Fruit fly (Drosophila melanogaster) whole organism, embryonic: Measurements from ENCODE around the gene Elba2.

Experiments
- Bgb ChIP-seq: fragments of 200-800 bp; sonication (Bioruptor generic); IDR thresholded peaks from 2 replicates; pipeline ENCODE4 v1.3.6; 2022; ENCODE audit warnings: missing biosample characterization, missing genetic modification characterization; ENCODE audit not compliant: partially characterized antibody
- CG12236 ChIP-seq: fragments of 200-800 bp; sonication (Bioruptor generic); optimal IDR thresholded peaks from 2 replicates; lab custom pipeline; 2016; ENCODE audit warnings: missing biosample characterization, missing genetic modification characterization
- CG1233 ChIP-seq: fragments of 200-800 bp; sonication (Bioruptor generic); optimal IDR thresholded peaks from 4 replicates; lab custom pipeline; 2018; ENCODE audit warnings: missing biosample characterization, mild to moderate bottlenecking, missing genetic modification characterization
- CG13287 ChIP-seq: fragments of 200-800 bp; sonication (Bioruptor generic); IDR thresholded peaks from 2 replicates; pipeline ENCODE4 v1.3.6; 2022; ENCODE audit warnings: missing biosample characterization, missing genetic modification characterization; ENCODE audit not compliant: partially characterized antibody
- CG15479 ChIP-seq: fragments of 200-800 bp; sonication (Bioruptor generic); optimal IDR thresholded peaks from 3 replicates; lab custom pipeline; 2019; ENCODE audit warnings: missing biosample characterization, mild to moderate bottlenecking, missing genetic modification characterization, moderate library complexity
- CG17361 ChIP-seq: fragments of 200-800 bp; sonication (Bioruptor generic); IDR thresholded peaks from 3 replicates; pipeline ENCODE4 v1.3.6; 2022; ENCODE audit warnings: missing biosample characterization, missing genetic modification characterization
- CG17829 ChIP-seq: fragments of 200-800 bp; optimal IDR thresholded peaks from 2 replicates; lab custom pipeline; 2019; ENCODE audit warnings: missing biosample characterization, mild to moderate bottlenecking, missing genetic modification characterization, moderate library complexity
- CG18011 ChIP-seq: fragments of 200-800 bp; sonication (Bioruptor generic); optimal IDR thresholded peaks from 2 replicates; lab custom pipeline; 2017; ENCODE audit warnings: missing biosample characterization, missing genetic modification characterization, mild to moderate bottlenecking, moderate library complexity, missing genotype
- CG30403 ChIP-seq: fragments of 200-800 bp; sonication (Bioruptor generic); optimal IDR thresholded peaks from 3 replicates; lab custom pipeline; 2016; ENCODE audit warnings: missing biosample characterization, missing genetic modification characterization
- CG34224 ChIP-seq: fragments of 200-800 bp; sonication (Bioruptor generic); IDR thresholded peaks from 3 replicates; pipeline ENCODE4 v1.3.6; 2022; ENCODE audit warnings: missing biosample characterization, missing genetic modification characterization; ENCODE audit not compliant: partially characterized antibody
- CG3726 ChIP-seq: fragments of 200-800 bp; sonication (Bioruptor generic); IDR thresholded peaks from 3 replicates; pipeline ENCODE4, ENCODE4 v1.3.6; 2022; ENCODE audit warnings: missing biosample characterization, missing genetic modification characterization
- CG4730 ChIP-seq: fragments of 200-800 bp; sonication (Bioruptor generic); IDR thresholded peaks from 2 replicates; pipeline ENCODE4 v1.3.6; 2022; ENCODE audit warnings: missing biosample characterization, missing genetic modification characterization
- CG6791 ChIP-seq: fragments of 200-800 bp; sonication (Bioruptor generic); IDR thresholded peaks from 3 replicates; pipeline ENCODE4 v1.3.6; 2022; ENCODE audit warnings: missing biosample characterization, missing genetic modification characterization; ENCODE audit not compliant: partially characterized antibody
- CG6813 ChIP-seq: fragments of 200-800 bp; sonication (Bioruptor generic); optimal IDR thresholded peaks from 2 replicates; lab custom pipeline; 2017; ENCODE audit warnings: missing biosample characterization, missing genetic modification characterization, mild to moderate bottlenecking, moderate library complexity, missing genetic modification reagents
- CG8359 ChIP-seq: fragments of 200-800 bp; sonication (Bioruptor generic); optimal IDR thresholded peaks from 2 replicates; lab custom pipeline; 2017; ENCODE audit warnings: missing biosample characterization, mild to moderate bottlenecking, missing genetic modification characterization, borderline replicate concordance
- CG8944 ChIP-seq: fragments of 200-800 bp; sonication (Bioruptor generic); optimal IDR thresholded peaks from 3 replicates; lab custom pipeline; 2016; ENCODE audit warnings: missing biosample characterization, missing genetic modification characterization
- CHES-1-like ChIP-seq: fragments of 200-800 bp; sonication (Bioruptor generic); optimal IDR thresholded peaks from 2 replicates; lab custom pipeline; 2016; ENCODE audit warnings: missing biosample characterization, missing genetic modification characterization
- CkIIα-i1 ChIP-seq: fragments of 200-800 bp; sonication (Bioruptor generic); IDR thresholded peaks from 2 replicates; pipeline ENCODE4 v1.3.6; 2022; ENCODE audit warnings: missing biosample characterization, missing genetic modification characterization
- CoRest ChIP-seq: fragments of 200-800 bp; sonication (Bioruptor generic); optimal IDR thresholded peaks from 3 replicates; lab custom pipeline; 2018; ENCODE audit warnings: missing biosample characterization, mild to moderate bottlenecking, missing genetic modification characterization, moderate library complexity
- D ChIP-seq, 2 experiments: fragments of 200-800 bp in 1 of 2; fragments of >200 bp in 1 of 2; sonication (Bioruptor generic) in 1 of 2; optimal IDR thresholded peaks; 2 replicates in 1 of 2; 3 replicates in 1 of 2; lab custom pipeline; 2017; ENCODE audit warnings: mild to moderate bottlenecking in 1 of 2, missing biosample characterization in 1 of 2, missing genetic modification characterization in 1 of 2, missing genetic modification reagents in 1 of 2
- Dp ChIP-seq: fragments of 200-800 bp; sonication (Bioruptor generic); optimal IDR thresholded peaks from 2 replicates; lab custom pipeline; 2018; ENCODE audit warnings: missing biosample characterization, mild to moderate bottlenecking, missing genetic modification characterization, moderate library complexity
- E2f2 ChIP-seq: fragments of 200-800 bp; sonication (Bioruptor generic); IDR thresholded peaks from 2 replicates; pipeline ENCODE4 v1.3.6; 2022; ENCODE audit warnings: missing biosample characterization, missing genetic modification characterization
- Elba2 ChIP-seq: fragments of 200-800 bp; sonication (Bioruptor generic); optimal IDR thresholded peaks from 3 replicates; lab custom pipeline; 2016; ENCODE audit warnings: missing biosample characterization, missing genetic modification characterization
- Fer1 ChIP-seq: fragments of 200-800 bp; sonication (Bioruptor generic); optimal IDR thresholded peaks from 2 replicates; lab custom pipeline; 2017; ENCODE audit warnings: missing biosample characterization, mild to moderate bottlenecking, missing genetic modification characterization
- Fer3 ChIP-seq: fragments of 200-800 bp; sonication (Bioruptor generic); optimal IDR thresholded peaks from 2 replicates; lab custom pipeline; 2018; ENCODE audit warnings: missing biosample characterization, mild to moderate bottlenecking, missing genetic modification characterization, moderate library complexity
- Hr3 ChIP-seq: fragments of 200-800 bp; sonication (Bioruptor generic); optimal IDR thresholded peaks from 3 replicates; lab custom pipeline; 2016; ENCODE audit warnings: missing biosample characterization, missing genetic modification characterization
- MBD-R2 ChIP-seq: fragments of 200-800 bp; sonication (Bioruptor generic); IDR thresholded peaks from 2 replicates; pipeline ENCODE4 v1.3.6; 2022; ENCODE audit warnings: missing biosample characterization, missing genetic modification characterization
- MESR4 ChIP-seq: fragments of 200-800 bp; sonication (Bioruptor generic); optimal IDR thresholded peaks from 2 replicates; lab custom pipeline; 2018; ENCODE audit warnings: missing biosample characterization, mild to moderate bottlenecking, missing genetic modification characterization, moderate library complexity
- Mad ChIP-seq: fragments of 200-800 bp; sonication (Bioruptor generic); optimal IDR thresholded peaks from 2 replicates; lab custom pipeline; 2016; ENCODE audit warnings: missing biosample characterization, missing genetic modification characterization
- NC2β ChIP-seq: fragments of 200-800 bp; sonication (Bioruptor generic); optimal IDR thresholded peaks from 2 replicates; lab custom pipeline; 2016; ENCODE audit warnings: missing biosample characterization, missing genetic modification characterization
- NfI ChIP-seq: fragments of 200-800 bp; sonication (Bioruptor generic); optimal IDR thresholded peaks from 3 replicates; lab custom pipeline; 2018; ENCODE audit warnings: missing biosample characterization, mild to moderate bottlenecking, missing genetic modification characterization, moderate library complexity
- Sin3A ChIP-seq: fragments of >200 bp; optimal IDR thresholded peaks from 2 replicates; lab custom pipeline; 2018
- Sry-δ ChIP-seq: fragments of 200-800 bp; sonication (Bioruptor generic); optimal IDR thresholded peaks from 2 replicates; lab custom pipeline; 2016; ENCODE audit warnings: missing biosample characterization, missing genetic modification characterization
- az2 ChIP-seq: fragments of 200-800 bp; sonication (Bioruptor generic); optimal IDR thresholded peaks from 3 replicates; lab custom pipeline; 2016; ENCODE audit warnings: missing biosample characterization, missing genetic modification characterization
- hbn ChIP-seq: fragments of 200-800 bp; sonication (Bioruptor generic); IDR thresholded peaks from 2 replicates; pipeline ENCODE4 v1.3.6; 2022; ENCODE audit warnings: missing biosample characterization, missing genetic modification characterization; ENCODE audit not compliant: partially characterized antibody
- insv ChIP-seq, 2 experiments: fragments of 200-800 bp; sonication (Bioruptor generic); optimal IDR thresholded peaks; 3 replicates each; lab custom pipeline; 2016 to 2018; ENCODE audit warnings: missing biosample characterization in 2 of 2, missing genetic modification characterization in 2 of 2
- jing ChIP-seq: fragments of 200-800 bp; sonication (Bioruptor generic); optimal IDR thresholded peaks from 2 replicates; lab custom pipeline; 2018; ENCODE audit warnings: missing biosample characterization, mild to moderate bottlenecking, missing genetic modification characterization
- knrl ChIP-seq: fragments of 200-800 bp; sonication (Bioruptor generic); IDR thresholded peaks from 3 replicates; pipeline ENCODE4 v1.3.6; 2022; ENCODE audit warnings: missing biosample characterization, missing genetic modification characterization; ENCODE audit not compliant: partially characterized antibody
- pzg ChIP-seq: fragments of 200-800 bp; sonication (Bioruptor generic); optimal IDR thresholded peaks from 3 replicates; lab custom pipeline; 2018; ENCODE audit warnings: missing biosample characterization, mild to moderate bottlenecking, missing genetic modification characterization, moderate library complexity
- ranshi ChIP-seq: fragments of 200-800 bp; sonication (Bioruptor generic); IDR thresholded peaks from 2 replicates; pipeline ENCODE4 v1.3.6; 2022; ENCODE audit warnings: missing biosample characterization, missing genetic modification characterization
- sens ChIP-seq: fragments of 200-800 bp; sonication (Bioruptor generic); peaks from one replicate; lab custom pipeline; 2016; ENCODE audit warnings: missing biosample characterization, missing genetic modification characterization
- sna ChIP-seq: fragments of 200-800 bp; sonication (Bioruptor generic); IDR thresholded peaks from 2 replicates; pipeline ENCODE4 v1.3.6; 2022; ENCODE audit warnings: missing biosample characterization, missing genetic modification characterization; ENCODE audit not compliant: partially characterized antibody
- stwl ChIP-seq: fragments of 200-800 bp; sonication (Bioruptor generic); optimal IDR thresholded peaks from 3 replicates; lab custom pipeline; 2018; ENCODE audit warnings: missing biosample characterization, mild to moderate bottlenecking, missing genetic modification characterization, moderate library complexity
- vvl ChIP-seq: fragments of 200-800 bp; sonication (Bioruptor generic); IDR thresholded peaks from 2 replicates; pipeline ENCODE4 v1.3.6; 2022; ENCODE audit warnings: missing biosample characterization, missing genetic modification characterization
- z ChIP-seq: fragments of 200-800 bp; sonication (Bioruptor generic); IDR thresholded peaks from 3 replicates; pipeline ENCODE4 v1.3.6; 2022; ENCODE audit warnings: missing biosample characterization, missing genetic modification characterization

Elba2 gene

DNA sequence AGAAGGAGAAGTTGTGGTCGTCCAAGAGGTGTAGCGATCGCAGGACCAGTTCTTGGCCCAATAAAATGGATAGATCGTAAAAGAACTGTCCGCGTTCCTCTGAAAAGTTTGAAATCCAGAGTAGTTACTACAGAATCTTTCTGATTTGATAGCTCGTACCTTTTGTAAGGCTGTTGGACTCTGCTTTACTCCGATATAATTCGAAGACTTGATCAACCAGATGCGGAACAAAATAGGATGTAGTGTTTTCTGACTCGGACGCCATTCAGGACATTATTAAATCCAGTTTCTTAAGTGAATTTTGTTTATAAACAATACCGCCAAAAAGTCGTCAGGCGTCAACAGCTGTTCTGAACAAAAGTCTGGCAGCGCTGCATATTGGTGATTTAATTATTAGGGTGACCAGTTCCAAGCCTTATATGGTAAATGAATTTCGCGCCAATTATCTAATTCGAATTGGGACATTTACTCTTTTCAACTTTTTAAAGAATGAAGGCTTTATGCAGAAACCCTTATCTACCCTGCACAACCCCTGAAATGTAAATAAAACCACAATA lies 2.7 kb upstream of the Elba2 start, which contains the start of the genes Rad1 and Sws1 (continued):
- TF ChIP-seq Fer3: no peak
- TF ChIP-seq CoRest: peak; percentile 0
- TF ChIP-seq Sin3A (lab: Kevin White, UChicago): peak; percentile 26
- peak; percentile 95 for TF ChIP-seq E2f2
- TF ChIP-seq ranshi (GFP tag; lab: Robert Waterston, UW): peak; percentile 95
- peak; percentile 92 for TF ChIP-seq Dp (GFP tag; lab: Kevin White, UChicago)
- TF ChIP-seq CG8944 (GFP tag; lab: Kevin White, UChicago): no peak
- peak; percentile 78 for TF ChIP-seq vvl
- no peak for TF ChIP-seq CHES-1-like (GFP tag; lab: Kevin White, UChicago)
- TF ChIP-seq Sry-δ (GFP tag; lab: Kevin White, UChicago): peak; percentile 5
- no peak for TF ChIP-seq Mad (GFP tag; lab: Kevin White, UChicago)
- peak in 1 of 2 experiments; percentile 92 for TF ChIP-seq insv (GFP tag; optimal IDR thresholded peaks at IDR 0.05; lab: Kevin White, UChicago)
- no peak for TF ChIP-seq CG3726 (GFP tag; lab: Robert Waterston, UW)
- TF ChIP-seq CG8359 (GFP tag; lab: Kevin White, UChicago): no peak
- TF ChIP-seq CG4730 (GFP tag; lab: Robert Waterston, UW): no peak
- TF ChIP-seq CG18011 (GFP tag; lab: Kevin White, UChicago): peak; percentile 91
- no peak for TF ChIP-seq CG6813 (GFP tag; lab: Kevin White, UChicago)
- TF ChIP-seq Hr3 (GFP tag; lab: Kevin White, UChicago): no peak
- TF ChIP-seq NfI (GFP tag; lab: Kevin White, UChicago): no peak
- TF ChIP-seq Elba2 (GFP tag; lab: Kevin White, UChicago): peak; percentile 83
- peak; percentile 72 for TF ChIP-seq pzg (GFP tag; lab: Kevin White, UChicago)
- TF ChIP-seq jing (GFP tag; lab: Kevin White, UChicago): no peak

DNA sequence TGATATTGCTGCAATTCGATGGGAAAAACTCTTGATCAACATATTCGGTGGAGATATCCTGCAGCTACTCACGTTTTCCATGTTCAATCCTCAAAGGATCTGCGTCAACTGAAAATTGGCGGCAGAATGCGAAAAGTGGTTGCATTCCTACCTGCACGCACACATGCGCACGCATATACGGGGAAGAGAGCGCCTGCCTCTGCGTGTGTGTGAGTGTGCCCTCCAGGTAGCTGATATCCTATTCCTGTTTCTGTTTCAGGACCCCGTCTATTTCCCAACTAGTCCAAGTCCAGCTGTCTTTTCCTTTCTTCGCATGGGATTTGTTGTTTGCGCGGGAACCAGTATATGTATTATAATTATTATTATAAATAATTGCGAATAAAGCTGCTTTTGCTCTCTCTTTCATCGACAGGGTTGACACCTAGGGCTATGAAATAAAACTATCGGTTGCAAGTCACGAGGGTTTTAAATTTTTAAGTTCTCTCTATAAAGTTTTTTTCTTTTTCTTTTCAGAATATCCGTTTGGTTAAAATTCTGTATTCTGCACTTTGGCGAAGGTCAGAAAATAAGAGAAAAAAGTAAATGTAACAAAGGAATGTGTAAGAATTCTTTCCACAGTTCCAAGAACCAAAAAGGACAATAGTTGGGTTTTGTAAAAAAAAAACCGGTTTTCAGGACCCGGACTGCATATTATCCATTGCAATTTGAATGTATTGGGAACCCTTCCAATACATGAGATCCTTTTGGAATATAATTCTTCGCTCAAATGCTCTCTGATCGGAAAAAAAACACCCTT lies 724 bp upstream of the Elba2 start, which contains the start of gene insv:
insv (minus strand) TSS at position 433 of the 796 bp plus-strand sequence.
- TF ChIP-seq CoRest (peak; percentile 23), CG13287 (GFP tag; lab: Robert Waterston, UW) (peak; percentile 75), sens (GFP tag; lab: Kevin White, UChicago) (peak; percentile 36), CG1233 (no peak), CG17829 (no peak), Elba2 (GFP tag; lab: Kevin White, UChicago) (peak; percentile 44), MBD-R2 (peak; percentile 44), NC2β (no peak), CG17361 (GFP tag; lab: Robert Waterston, UW) (0 out of 3 replicates have a peak, but pooled peaks have one; percentile 14), Bgb (GFP tag; lab: Robert Waterston, UW) (0 out of 2 replicates have a peak, but pooled peaks have one; percentile 38), CG15479 (peak; percentile 9), sna (GFP tag; lab: Robert Waterston, UW) (peak; percentile 24; the same call in 1 of the 2 replicates), z (GFP tag; lab: Robert Waterston, UW) (peak; percentile 39; the same call in 1 of the 3 replicates), az2 (GFP tag; lab: Kevin White, UChicago) (peak; percentile 1), CkIIα-i1 (GFP tag; lab: Robert Waterston, UW) (no peak), hbn (peak; percentile 52; the same call in 1 of the 2 replicates), CG30403 (peak; percentile 5), MESR4 (peak; percentile 15), knrl (GFP tag; lab: Robert Waterston, UW) (peak; percentile 59; the same call in 2 of the 3 replicates), D (optimal IDR thresholded peaks at IDR 0.05; lab: Kevin White, UChicago) (no peak), D (GFP tag; optimal IDR thresholded peaks at IDR 0.05; lab: Kevin White, UChicago) (peak; percentile 10), CG12236 (no peak), CG6791 (0 out of 3 replicates have a peak, but pooled peaks have one; percentile 48), stwl (tag; lab: Kevin White, UChicago) (peak; percentile 54), CG34224 (GFP tag; lab: Robert Waterston, UW) (peak; percentile 52; the same call in 2 of the 3 replicates), Fer1 (GFP tag; lab: Kevin White, UChicago) (no peak)
